Worm (Caenorhabditis elegans) whole organism, late embryonic: Measurements from ENCODE around the gene srh-233.

Experiments
- T23F11.4 ChIP-seq: fragments of 200-800 bp; sonication (Bioruptor generic); optimal IDR thresholded peaks from 2 replicates; lab custom pipeline; 2018; ENCODE audit warnings: mild to moderate bottlenecking, missing genetic modification characterization, missing compliant biosample characterization
- ahr-1 ChIP-seq: sonication (generic microtip); optimal IDR thresholded peaks from 2 replicates; lab custom pipeline; 2016; ENCODE audit warnings: missing genetic modification characterization, missing compliant biosample characterization
- ama-1 ChIP-seq: fragments of 150-350 bp; optimal IDR thresholded peaks from 2 replicates; lab custom pipeline; 2014
- ceh-9 ChIP-seq: sonication (generic microtip); optimal IDR thresholded peaks from 2 replicates; lab custom pipeline; 2016; ENCODE audit warnings: mild to moderate bottlenecking, missing genetic modification characterization, inconsistent platforms, missing compliant biosample characterization
- fkh-10 ChIP-seq: fragments of 150-350 bp; optimal IDR thresholded peaks from 2 replicates; lab custom pipeline; 2014; ENCODE audit warnings: missing biosample characterization, missing genetic modification reagents, missing genetic modification characterization
- hlh-30 ChIP-seq: sonication (generic microtip); optimal IDR thresholded peaks from 2 replicates; lab custom pipeline; 2017; ENCODE audit warnings: antibody characterized with exemption, missing genetic modification characterization, missing compliant biosample characterization; ENCODE audit not compliant: insufficient read depth
- lin-11 ChIP-seq: fragments of 200-800 bp; sonication (Bioruptor generic); optimal IDR thresholded peaks from 2 replicates; lab custom pipeline; 2018; ENCODE audit warnings: mild to moderate bottlenecking, missing genetic modification characterization, missing compliant biosample characterization
- mec-3 ChIP-seq: sonication (generic microtip); optimal IDR thresholded peaks from 2 replicates; lab custom pipeline; 2016; ENCODE audit warnings: borderline replicate concordance, missing genetic modification characterization, missing compliant biosample characterization
- pha-4 ChIP-seq: fragments of 150-350 bp; optimal IDR thresholded peaks from 2 replicates; lab custom pipeline; 2018; ENCODE audit warnings: missing biosample characterization, missing genetic modification reagents, missing genetic modification characterization
- pqm-1 ChIP-seq: sonication (generic microtip); optimal IDR thresholded peaks from 2 replicates; lab custom pipeline; 2016; ENCODE audit warnings: missing genetic modification characterization, missing compliant biosample characterization
- sox-2 ChIP-seq: fragments of 200-800 bp; sonication (Bioruptor generic); IDR thresholded peaks from 2 replicates; pipeline ENCODE4 v1.3.6; 2022; ENCODE audit warnings: missing genetic modification reagents, missing genetic modification characterization, missing compliant biosample characterization
- sox-4 ChIP-seq: sonication (generic microtip); optimal IDR thresholded peaks from 2 replicates; lab custom pipeline; 2017; ENCODE audit warnings: mild to moderate bottlenecking, missing genetic modification characterization, inconsistent platforms, missing compliant biosample characterization
- unc-86 ChIP-seq: sonication (generic microtip); optimal IDR thresholded peaks from 2 replicates; lab custom pipeline; 2016; ENCODE audit warnings: missing genetic modification characterization, missing compliant biosample characterization

DNA sequence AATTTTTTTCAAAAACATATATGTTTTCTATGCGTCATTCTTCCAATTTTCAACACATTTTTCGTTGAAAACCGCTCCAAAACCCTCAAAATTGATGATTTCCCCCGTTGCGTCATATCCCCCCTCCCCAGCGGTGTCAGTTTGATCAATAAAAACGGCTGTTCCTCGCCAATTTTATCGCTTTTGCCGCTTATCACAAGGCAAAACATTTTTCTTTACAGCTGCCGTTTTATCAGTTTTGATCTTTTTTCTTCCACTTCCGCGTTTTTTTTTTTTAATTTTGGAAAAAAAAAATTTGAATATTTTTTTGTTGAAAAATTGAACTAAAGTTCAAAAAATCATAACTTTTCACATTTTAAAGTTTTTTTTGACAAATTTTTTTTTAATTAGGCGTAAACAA, 38.0 kb upstream of the srh-233 start:
- TF ChIP-seq ama-1 (lab: Kevin White, UChicago): no peak
- no peak for TF ChIP-seq fkh-10 (GFP tag; lab: Kevin White, UChicago)
- no peak for TF ChIP-seq sox-2 (GFP tag; lab: Robert Waterston, UW)
- no peak for TF ChIP-seq lin-11
- no peak for TF ChIP-seq T23F11.4
- no peak for TF ChIP-seq unc-86 (tag; lab: Kevin White, UChicago)
- no peak for TF ChIP-seq mec-3 (tag; lab: Kevin White, UChicago)
- TF ChIP-seq sox-4: no peak
- TF ChIP-seq pqm-1 (tag; lab: Kevin White, UChicago): no peak
- TF ChIP-seq pha-4 (tag; lab: Kevin White, UChicago): no peak
- TF ChIP-seq ceh-9 (tag; lab: Kevin White, UChicago): no peak
- no peak for TF ChIP-seq ahr-1 (tag; lab: Kevin White, UChicago)
- no peak for TF ChIP-seq hlh-30 (tag; lab: Kevin White, UChicago)
